Worm (Caenorhabditis elegans) whole organism, mixed stage, embryonic: Measurements from ENCODE around the gene nspc-12.

Source experiments
- M03D4.4 ChIP-seq: sonication (generic microtip); optimal IDR thresholded peaks from 2 replicates; lab custom pipeline; 2017; ENCODE audit warnings: mild to moderate bottlenecking, missing genetic modification characterization, missing compliant biosample characterization
- bed-3 ChIP-seq: fragments of 200-800 bp; sonication (Bioruptor generic); optimal IDR thresholded peaks from 3 replicates; lab custom pipeline; 2018; ENCODE audit warnings: mild to moderate bottlenecking, missing genetic modification characterization, moderate library complexity, missing compliant biosample characterization
- blmp-1 ChIP-seq: fragments of 150-350 bp; optimal IDR thresholded peaks from 2 replicates; lab custom pipeline; 2014; ENCODE audit warnings: missing biosample characterization, missing genetic modification characterization
- ceh-39 ChIP-seq: fragments of 150-350 bp; optimal IDR thresholded peaks from 2 replicates; lab custom pipeline; 2014; ENCODE audit warnings: missing biosample characterization, missing genetic modification characterization
- ceh-43 ChIP-seq: fragments of 200-800 bp; sonication (Bioruptor generic); optimal IDR thresholded peaks from 2 replicates; lab custom pipeline; 2018; ENCODE audit warnings: mild to moderate bottlenecking, missing genetic modification characterization, moderate library complexity, missing compliant biosample characterization
- ceh-83 ChIP-seq: fragments of 200-800 bp; sonication (Bioruptor generic); optimal IDR thresholded peaks from 2 replicates; lab custom pipeline; 2018; ENCODE audit warnings: mild to moderate bottlenecking, missing genetic modification characterization, missing compliant biosample characterization
- ces-1 ChIP-seq: fragments of 150-350 bp; optimal IDR thresholded peaks from 2 replicates; lab custom pipeline; 2014; ENCODE audit warnings: missing biosample characterization, missing genetic modification reagents, missing genetic modification characterization
- cnd-1 ChIP-seq: fragments of 200-800 bp; sonication (Bioruptor generic); optimal IDR thresholded peaks from 2 replicates; lab custom pipeline; 2018; ENCODE audit warnings: mild to moderate bottlenecking, missing genetic modification characterization, missing compliant biosample characterization
- drap-1 ChIP-seq: fragments of 200-800 bp; sonication (Bioruptor generic); optimal IDR thresholded peaks from 3 replicates; lab custom pipeline; 2018; ENCODE audit warnings: mild to moderate bottlenecking, missing genetic modification characterization, missing compliant biosample characterization
- elt-1 ChIP-seq: sonication (generic microtip); optimal IDR thresholded peaks from 2 replicates; lab custom pipeline; 2017; ENCODE audit warnings: missing genetic modification characterization, mild to moderate bottlenecking, missing compliant biosample characterization, antibody characterized with exemption, moderate library complexity, borderline replicate concordance; ENCODE audit not compliant: insufficient read depth
- elt-3 ChIP-seq: fragments of 150-350 bp; optimal IDR thresholded peaks from 2 replicates; lab custom pipeline; 2014; ENCODE audit warnings: missing biosample characterization, missing genetic modification characterization
- flh-1 ChIP-seq: fragments of 200-800 bp; sonication (Bioruptor generic); optimal IDR thresholded peaks from 2 replicates; lab custom pipeline; 2018; ENCODE audit warnings: mild to moderate bottlenecking, missing genetic modification characterization, moderate library complexity, missing compliant biosample characterization
- ham-2 ChIP-seq: fragments of 200-800 bp; sonication (Bioruptor generic); optimal IDR thresholded peaks from 2 replicates; lab custom pipeline; 2018; ENCODE audit warnings: mild to moderate bottlenecking, missing genetic modification characterization, missing compliant biosample characterization
- hlh-1 ChIP-seq: fragments of 150-350 bp; optimal IDR thresholded peaks from 2 replicates; lab custom pipeline; 2014; ENCODE audit warnings: missing biosample characterization, missing genetic modification reagents, missing genetic modification characterization
- lin-13 ChIP-seq: fragments of 150-350 bp; optimal IDR thresholded peaks from 2 replicates; lab custom pipeline; 2014; ENCODE audit warnings: missing biosample characterization, missing genetic modification characterization
- lin-32 ChIP-seq: fragments of 200-800 bp; sonication (Bioruptor generic); optimal IDR thresholded peaks from 2 replicates; lab custom pipeline; 2018; ENCODE audit warnings: mild to moderate bottlenecking, missing genetic modification characterization, missing compliant biosample characterization
- lsy-2 ChIP-seq: fragments of 150-350 bp; optimal IDR thresholded peaks from 2 replicates; lab custom pipeline; 2014; ENCODE audit warnings: missing biosample characterization, missing genetic modification characterization
- mab-5 ChIP-seq: fragments of 150-350 bp; optimal IDR thresholded peaks from 2 replicates; lab custom pipeline; 2014; ENCODE audit warnings: missing biosample characterization, missing genetic modification characterization
- mep-1 ChIP-seq: fragments of 150-350 bp; optimal IDR thresholded peaks from 2 replicates; lab custom pipeline; 2017; ENCODE audit warnings: missing biosample characterization, missing genetic modification reagents, missing genetic modification characterization, inconsistent platforms
- mls-2 ChIP-seq: sonication (generic microtip); optimal IDR thresholded peaks from 2 replicates; lab custom pipeline; 2016; ENCODE audit warnings: mild to moderate bottlenecking, missing genetic modification characterization, moderate library complexity, missing compliant biosample characterization
- nhr-12 ChIP-seq: fragments of 150-350 bp; optimal IDR thresholded peaks from 2 replicates; lab custom pipeline; 2014; ENCODE audit warnings: missing biosample characterization, missing genetic modification characterization
- nhr-237 ChIP-seq: fragments of 150-350 bp; optimal IDR thresholded peaks from 2 replicates; lab custom pipeline; 2014; ENCODE audit warnings: missing biosample characterization, missing genetic modification characterization
- nhr-28 ChIP-seq: fragments of 150-350 bp; optimal IDR thresholded peaks from 2 replicates; lab custom pipeline; 2014; ENCODE audit warnings: missing biosample characterization, missing genetic modification characterization
- nhr-76 ChIP-seq: sonication (generic microtip); optimal IDR thresholded peaks from 2 replicates; lab custom pipeline; 2017; ENCODE audit warnings: missing biosample characterization, missing genetic modification characterization
- pha-4 ChIP-seq: fragments of 150-350 bp; optimal IDR thresholded peaks from 2 replicates; lab custom pipeline; 2018; ENCODE audit warnings: missing biosample characterization, missing genetic modification reagents, missing genetic modification characterization
- sem-2 ChIP-seq: fragments of 200-800 bp; sonication (Bioruptor generic); optimal IDR thresholded peaks from 2 replicates; lab custom pipeline; 2018; ENCODE audit warnings: mild to moderate bottlenecking, missing genetic modification characterization, missing compliant biosample characterization
- snpc-4 ChIP-seq: fragments of 150-350 bp; optimal IDR thresholded peaks from 2 replicates; lab custom pipeline; 2014; ENCODE audit warnings: missing biosample characterization, missing genetic modification characterization
- sptf-1 ChIP-seq: sonication (generic microtip); optimal IDR thresholded peaks from 2 replicates; lab custom pipeline; 2017; ENCODE audit warnings: mild to moderate bottlenecking, missing genetic modification characterization, moderate library complexity, missing compliant biosample characterization
- tbx-8 ChIP-seq: fragments of 200-800 bp; sonication (Bioruptor generic); optimal IDR thresholded peaks from 2 replicates; lab custom pipeline; 2018; ENCODE audit warnings: mild to moderate bottlenecking, missing genetic modification characterization, moderate library complexity, missing compliant biosample characterization
- unc-120 ChIP-seq: sonication (generic microtip); optimal IDR thresholded peaks from 2 replicates; lab custom pipeline; 2017; ENCODE audit warnings: missing genetic modification characterization, missing compliant biosample characterization; ENCODE audit not compliant: poor library complexity, severe bottlenecking
- unc-39 ChIP-seq: fragments of 150-350 bp; optimal IDR thresholded peaks from 2 replicates; lab custom pipeline; 2014; ENCODE audit warnings: missing biosample characterization, missing genetic modification characterization
- zip-8 ChIP-seq: fragments of 150-350 bp; optimal IDR thresholded peaks from 2 replicates; lab custom pipeline; 2014; ENCODE audit warnings: missing biosample characterization, missing genetic modification characterization
- ztf-11 ChIP-seq: fragments of 150-350 bp; optimal IDR thresholded peaks from 2 replicates; lab custom pipeline; 2014; ENCODE audit warnings: missing biosample characterization, missing genetic modification characterization

nspc-12 gene

DNA sequence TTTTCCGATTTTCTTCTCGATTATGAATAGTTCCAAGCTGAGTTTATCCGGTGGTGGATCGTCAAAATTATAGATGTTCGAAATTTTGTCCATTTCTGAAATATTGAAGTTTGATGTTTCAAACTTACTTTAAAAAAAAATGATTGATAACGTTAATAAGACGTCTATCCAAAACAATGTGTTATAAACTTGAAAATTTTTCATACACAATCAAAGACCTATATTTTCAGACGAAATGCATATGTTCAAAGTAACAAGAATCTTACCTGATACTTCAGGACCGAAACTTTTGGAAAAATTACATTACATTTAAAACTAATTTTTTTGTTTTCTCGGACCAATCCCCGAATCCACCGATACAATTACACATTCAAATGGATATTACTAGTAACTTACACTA lies 34.9 kb upstream of the nspc-12 start, which contains the start of gene nekl-3:
Gene nekl-3 (minus strand): TSS at position 101 of the 400 bp plus-strand sequence.
- TF ChIP-seq ceh-39 (tag; lab: Kevin White, UChicago) = no peak
- no peak for TF ChIP-seq lsy-2 (tag; lab: Kevin White, UChicago)
- no peak for TF ChIP-seq pha-4
- TF ChIP-seq unc-39 (tag; lab: Kevin White, UChicago) = no peak
- TF ChIP-seq nhr-28 (tag; lab: Kevin White, UChicago) = no peak
- no peak for TF ChIP-seq drap-1 (GFP tag; lab: Kevin White, UChicago)
- no peak for TF ChIP-seq ces-1 (GFP tag; lab: Kevin White, UChicago)
- TF ChIP-seq blmp-1 (tag; lab: Kevin White, UChicago) = no peak
- no peak for TF ChIP-seq elt-3 (tag; lab: Kevin White, UChicago)
- no peak for TF ChIP-seq flh-1
- no peak for TF ChIP-seq elt-1 (tag; lab: Kevin White, UChicago)
- TF ChIP-seq sptf-1 = no peak
- TF ChIP-seq mep-1 (tag; lab: Kevin White, UChicago) = no peak
- TF ChIP-seq unc-120 (tag; lab: Kevin White, UChicago) = no peak
- no peak for TF ChIP-seq nhr-12 (tag; lab: Kevin White, UChicago)
- no peak for TF ChIP-seq mab-5 (tag; lab: Kevin White, UChicago)
- TF ChIP-seq ceh-43 = no peak
- TF ChIP-seq tbx-8 (GFP tag; lab: Kevin White, UChicago) = no peak

DNA sequence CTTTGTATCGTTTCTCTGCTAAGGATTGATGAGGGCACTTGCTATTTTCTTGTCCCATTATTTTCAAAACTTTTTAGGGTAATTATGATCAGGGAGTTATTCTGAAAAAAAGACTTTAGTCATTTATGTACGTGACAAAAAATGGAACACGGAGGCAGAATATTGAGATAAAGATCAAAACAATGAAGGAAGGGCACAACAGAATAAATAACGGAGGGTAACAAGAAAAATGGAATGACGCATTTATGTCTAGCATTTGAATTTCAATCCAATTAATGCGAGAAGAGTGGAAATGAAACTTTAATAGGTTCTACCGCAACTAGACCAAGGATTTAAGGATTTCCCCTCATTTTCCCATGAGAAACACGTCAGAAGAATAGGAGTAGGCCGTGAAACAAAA lies 21.8 kb upstream of the nspc-12 start, which contains the start of gene glb-13:
Gene glb-13 (minus strand): TSS at position 101 of the 400 bp plus-strand sequence.
- TF ChIP-seq M03D4.4 (no peak), blmp-1 (tag; lab: Kevin White, UChicago) (no peak)
- TF ChIP-seq, all 35 proteins: peak for 0

DNA sequence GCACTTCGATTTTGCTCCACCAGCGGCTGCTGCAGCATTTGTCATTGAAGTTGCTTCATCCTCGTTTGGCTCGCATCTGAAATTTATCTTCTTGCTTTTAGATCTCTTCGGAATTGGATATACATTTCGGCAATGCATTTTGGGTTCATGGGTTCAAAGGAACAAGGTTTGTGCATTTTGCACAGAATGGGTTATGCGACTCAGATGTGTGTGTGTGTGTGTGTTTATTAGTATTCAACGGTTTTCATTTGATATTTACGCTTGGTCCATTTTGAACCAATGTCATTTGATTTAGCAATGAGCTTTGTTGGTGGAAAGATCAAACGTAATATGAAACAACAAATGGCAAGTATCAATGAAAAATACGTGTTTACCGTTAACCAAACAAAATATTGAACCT lies 19.3 kb upstream of the nspc-12 start:
- no peak for TF ChIP-seq nhr-237 (tag; lab: Kevin White, UChicago)
- no peak for TF ChIP-seq snpc-4 (tag; lab: Kevin White, UChicago)
- TF ChIP-seq pha-4 = no peak

DNA sequence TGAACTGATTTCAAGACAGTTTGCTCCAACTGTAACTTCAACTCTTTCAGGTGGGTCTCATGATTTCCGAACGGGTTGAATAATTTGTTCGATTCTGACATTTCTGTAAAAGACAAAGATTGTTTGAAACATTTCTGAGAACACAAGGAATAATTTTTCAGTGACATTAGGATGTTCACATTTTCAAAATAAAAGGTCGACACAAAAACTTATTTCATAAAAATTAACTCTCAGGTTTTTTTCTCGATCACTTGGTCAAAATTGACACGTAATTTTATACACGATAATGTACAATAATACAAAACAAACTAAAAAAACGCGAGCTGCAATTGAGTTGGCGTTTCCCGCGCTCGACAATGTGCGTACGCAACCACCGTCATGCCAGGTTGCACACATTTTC lies 14.8 kb upstream of the nspc-12 start, which contains the start of gene rif-1.2:
Gene rif-1.2 (minus strand): TSS at position 101 of the 400 bp plus-strand sequence.
- TF ChIP-seq elt-3 (tag; lab: Kevin White, UChicago) (no peak), ztf-11 (tag; lab: Kevin White, UChicago) (no peak), ceh-43 (no peak), blmp-1 (tag; lab: Kevin White, UChicago) (no peak), lin-13 (no peak), M03D4.4 (no peak), ham-2 (no peak), nhr-28 (tag; lab: Kevin White, UChicago) (no peak), lin-32 (no peak), flh-1 (no peak), nhr-76 (no peak), ceh-83 (GFP tag; lab: Kevin White, UChicago) (no peak), unc-120 (tag; lab: Kevin White, UChicago) (no peak), sem-2 (GFP tag; lab: Kevin White, UChicago) (no peak), unc-39 (tag; lab: Kevin White, UChicago) (no peak), hlh-1 (tag; lab: Kevin White, UChicago) (no peak), ces-1 (GFP tag; lab: Kevin White, UChicago) (no peak), ceh-39 (tag; lab: Kevin White, UChicago) (no peak), cnd-1 (no peak)

DNA sequence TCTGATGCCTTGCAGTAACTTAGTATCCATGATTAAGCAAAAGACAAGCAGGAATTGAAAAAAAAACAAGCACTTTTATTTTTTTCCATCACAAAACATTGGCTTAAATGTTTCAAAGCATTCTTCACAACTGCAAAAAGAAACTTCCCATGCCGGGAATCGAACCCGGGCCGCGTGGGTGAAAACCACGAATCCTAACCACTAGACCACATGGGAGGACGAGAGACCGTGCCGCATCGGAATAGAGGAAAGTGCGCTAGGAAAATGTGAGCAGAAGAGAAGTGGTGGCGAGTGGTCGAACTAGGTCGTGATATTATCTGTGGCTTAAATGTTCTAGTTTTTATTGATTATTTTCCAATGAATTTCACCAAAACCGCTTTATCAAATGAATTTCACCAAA lies 11.0 kb upstream of the nspc-12 start:
- TF ChIP-seq drap-1 (GFP tag; lab: Kevin White, UChicago) (peak; percentile 80), M03D4.4 (peak; percentile 74), mep-1 (tag; lab: Kevin White, UChicago) (peak; percentile 11), ceh-43 (peak; percentile 44), ces-1 (GFP tag; lab: Kevin White, UChicago) (peak; percentile 2), lin-32 (peak; percentile 49), unc-120 (tag; lab: Kevin White, UChicago) (peak; percentile 41), snpc-4 (tag; lab: Kevin White, UChicago) (no peak), cnd-1 (peak; percentile 74), sem-2 (GFP tag; lab: Kevin White, UChicago) (peak; percentile 64), nhr-28 (tag; lab: Kevin White, UChicago) (no peak), blmp-1 (tag; lab: Kevin White, UChicago) (no peak), sptf-1 (peak; percentile 72), bed-3 (GFP tag; lab: Kevin White, UChicago) (peak; percentile 59), ceh-83 (GFP tag; lab: Kevin White, UChicago) (peak; percentile 84), mls-2 (tag; lab: Kevin White, UChicago) (peak; percentile 72), tbx-8 (GFP tag; lab: Kevin White, UChicago) (peak; percentile 36), nhr-76 (no peak), zip-8 (tag; lab: Kevin White, UChicago) (no peak), ham-2 (peak; percentile 51), hlh-1 (tag; lab: Kevin White, UChicago) (peak; percentile 26)
